Worm (Caenorhabditis elegans): Measurements from ENCODE around the gene fox-1.

fox-1 gene

ce11 chrX:2441163-2441562 is 18.5 kb downstream of the fox-1 start:
- TF ChIP-seq hnd-1 (tag; optimal IDR thresholded peaks at IDR 0.05) (no peak), ama-1 (optimal IDR thresholded peaks at IDR 0.05) (no peak), aly-1 (tag; optimal IDR thresholded peaks at IDR 0.05) (no peak), hmg-4 (GFP tag; optimal IDR thresholded peaks at IDR 0.05) (no peak), pes-1 (GFP tag; IDR thresholded peaks at IDR 0.05) (no peak), ceh-36 (tag; optimal IDR thresholded peaks at IDR 0.05) (no peak), scrt-1 (GFP tag; IDR thresholded peaks at IDR 0.05) (no peak), hmbx-1 (tag; optimal IDR thresholded peaks at IDR 0.05) (no peak), ets-7 (tag; optimal IDR thresholded peaks at IDR 0.05) (no peak), tra-4 (tag; optimal IDR thresholded peaks at IDR 0.05) (no peak), tbx-11 (GFP tag; IDR thresholded peaks at IDR 0.05) (no peak)

- TF ChIP-seq ceh-13 (GFP tag; optimal IDR thresholded peaks at IDR 0.05), result no peak
- no peak for TF ChIP-seq F13C5.2 (tag; optimal IDR thresholded peaks at IDR 0.05)
- TF ChIP-seq flt-1 (GFP tag; IDR thresholded peaks at IDR 0.05), result no peak
- no peak for TF ChIP-seq tra-4 (tag; optimal IDR thresholded peaks at IDR 0.05)
- no peak for TF ChIP-seq hmg-4 (GFP tag; optimal IDR thresholded peaks at IDR 0.05)
- no peak for TF ChIP-seq hnd-1 (tag; optimal IDR thresholded peaks at IDR 0.05)
- no peak for TF ChIP-seq hmbx-1 (tag; optimal IDR thresholded peaks at IDR 0.05)
- no peak for TF ChIP-seq ama-1 (optimal IDR thresholded peaks at IDR 0.05)
- TF ChIP-seq B0310.2 (tag; optimal IDR thresholded peaks at IDR 0.05), result no peak
- TF ChIP-seq ceh-36 (tag; optimal IDR thresholded peaks at IDR 0.05), result no peak
- no peak for TF ChIP-seq sea-1 (GFP tag; conservative IDR thresholded peaks at IDR 0.05)
- TF ChIP-seq tbx-37 (GFP tag; conservative IDR thresholded peaks at IDR 0.05), result no peak
- TF ChIP-seq scrt-1 (GFP tag; IDR thresholded peaks at IDR 0.05), result no peak
- TF ChIP-seq aly-1 (tag; optimal IDR thresholded peaks at IDR 0.05), result no peak
Observed at ce11 chrX:2439728-2440127, 20.0 kb downstream of the fox-1 start.

ce11 chrX:2439309-2439708 is 20.4 kb downstream of the fox-1 start:
- TF ChIP-seq hnd-1 (tag; optimal IDR thresholded peaks at IDR 0.05), result no peak
- TF ChIP-seq tbx-37 (GFP tag; conservative IDR thresholded peaks at IDR 0.05), result no peak

ce11 chrX:2438857-2439256 is 20.8 kb downstream of the fox-1 start, which contains the start of gene gid-2:
Gene gid-2 (minus strand): TSS chrX:2438957.
- TF ChIP-seq ama-1 (optimal IDR thresholded peaks at IDR 0.05), result no peak

ce11 chrX:2435353-2435752 is 24.3 kb downstream of the fox-1 start:
- no peak for TF ChIP-seq scrt-1 (GFP tag; IDR thresholded peaks at IDR 0.05)
- no peak for TF ChIP-seq tra-4 (tag; optimal IDR thresholded peaks at IDR 0.05)
- no peak for TF ChIP-seq hmbx-1 (tag; optimal IDR thresholded peaks at IDR 0.05)
- no peak for TF ChIP-seq sea-1 (GFP tag; conservative IDR thresholded peaks at IDR 0.05)
- TF ChIP-seq F13C5.2 (tag; optimal IDR thresholded peaks at IDR 0.05), result no peak
- TF ChIP-seq tbx-11 (GFP tag; IDR thresholded peaks at IDR 0.05), result no peak
- TF ChIP-seq aly-1 (tag; optimal IDR thresholded peaks at IDR 0.05), result no peak
- no peak for TF ChIP-seq flt-1 (GFP tag; IDR thresholded peaks at IDR 0.05)
- TF ChIP-seq ceh-36 (tag; optimal IDR thresholded peaks at IDR 0.05), result no peak
- no peak for TF ChIP-seq ama-1 (optimal IDR thresholded peaks at IDR 0.05)
- no peak for TF ChIP-seq pes-1 (GFP tag; IDR thresholded peaks at IDR 0.05)
- no peak for TF ChIP-seq ets-7 (tag; optimal IDR thresholded peaks at IDR 0.05)
- no peak for TF ChIP-seq ceh-13 (GFP tag; optimal IDR thresholded peaks at IDR 0.05)
- TF ChIP-seq hmg-4 (GFP tag; optimal IDR thresholded peaks at IDR 0.05), result no peak

ce11 chrX:2433805-2434204 is 25.9 kb downstream of the fox-1 start:
- TF ChIP-seq F13C5.2 (tag; optimal IDR thresholded peaks at IDR 0.05), result no peak
- peak; percentile 41 for TF ChIP-seq B0310.2 (tag; optimal IDR thresholded peaks at IDR 0.05)

ce11 chrX:2432459-2432858 is 27.2 kb downstream of the fox-1 start:
- TF ChIP-seq scrt-1 (GFP tag; IDR thresholded peaks at IDR 0.05) (0 out of 2 replicates have a peak, but pooled peaks have one; percentile 26), F13C5.2 (tag; optimal IDR thresholded peaks at IDR 0.05) (no peak), hmg-4 (GFP tag; optimal IDR thresholded peaks at IDR 0.05) (peak; percentile 91), B0310.2 (tag; optimal IDR thresholded peaks at IDR 0.05) (peak; percentile 6), ama-1 (optimal IDR thresholded peaks at IDR 0.05) (no peak), aly-1 (tag; optimal IDR thresholded peaks at IDR 0.05) (peak; percentile 15)

- no peak for TF ChIP-seq ama-1 (optimal IDR thresholded peaks at IDR 0.05)
- no peak for TF ChIP-seq B0310.2 (tag; optimal IDR thresholded peaks at IDR 0.05)
- TF ChIP-seq ceh-36 (tag; optimal IDR thresholded peaks at IDR 0.05), result no peak
- TF ChIP-seq ceh-13 (GFP tag; optimal IDR thresholded peaks at IDR 0.05), result no peak
- no peak for TF ChIP-seq hmbx-1 (tag; optimal IDR thresholded peaks at IDR 0.05)
- TF ChIP-seq tbx-37 (GFP tag; conservative IDR thresholded peaks at IDR 0.05), result no peak
- TF ChIP-seq tra-4 (tag; optimal IDR thresholded peaks at IDR 0.05), result no peak
- TF ChIP-seq aly-1 (tag; optimal IDR thresholded peaks at IDR 0.05), result no peak
- TF ChIP-seq flt-1 (GFP tag; IDR thresholded peaks at IDR 0.05), result no peak
- no peak for TF ChIP-seq sea-1 (GFP tag; conservative IDR thresholded peaks at IDR 0.05)
- TF ChIP-seq hnd-1 (tag; optimal IDR thresholded peaks at IDR 0.05), result no peak
- no peak for TF ChIP-seq tbx-11 (GFP tag; IDR thresholded peaks at IDR 0.05)
- no peak for TF ChIP-seq scrt-1 (GFP tag; IDR thresholded peaks at IDR 0.05)
- no peak for TF ChIP-seq hmg-4 (GFP tag; optimal IDR thresholded peaks at IDR 0.05)
- no peak for TF ChIP-seq F13C5.2 (tag; optimal IDR thresholded peaks at IDR 0.05)
- no peak for TF ChIP-seq ets-7 (tag; optimal IDR thresholded peaks at IDR 0.05)
- TF ChIP-seq pes-1 (GFP tag; IDR thresholded peaks at IDR 0.05), result no peak
Observed at ce11 chrX:2430317-2430716, 29.4 kb downstream of the fox-1 start.

- TF ChIP-seq ceh-13 (GFP tag; optimal IDR thresholded peaks at IDR 0.05) (no peak), tbx-37 (GFP tag; conservative IDR thresholded peaks at IDR 0.05) (no peak)
Observed at ce11 chrX:2427404-2427803, 32.3 kb downstream of the fox-1 start, which contains the start of gene gcy-31. Gene gcy-31 (minus strand): TSS chrX:2427504.
